Worm (Caenorhabditis elegans): ENCODE measurements around the gene slc-25A18.1.

ce11 chrX:14993744-14994143, 10.0 kb downstream of the slc-25A18.1 start:
- TF ChIP-seq nhr-237 (tag; optimal IDR thresholded peaks at IDR 0.05) (no peak), zag-1 (tag; optimal IDR thresholded peaks at IDR 0.05) (no peak), mdl-1 (tag; optimal IDR thresholded peaks at IDR 0.05) (no peak), pha-4 (tag; optimal IDR thresholded peaks at IDR 0.05) (no peak), lin-39 (tag; optimal IDR thresholded peaks at IDR 0.05) (no peak), nhr-28 (tag; optimal IDR thresholded peaks at IDR 0.05) (no peak), eor-1 (tag; optimal IDR thresholded peaks at IDR 0.05) (no peak), nhr-11 (tag; optimal IDR thresholded peaks at IDR 0.05) (no peak), snpc-4 (tag; optimal IDR thresholded peaks at IDR 0.05) (no peak), egl-27 (tag; optimal IDR thresholded peaks at IDR 0.05) (no peak), fos-1 (tag; optimal IDR thresholded peaks at IDR 0.05) (no peak), ztf-11 (tag; optimal IDR thresholded peaks at IDR 0.05) (no peak), daf-12 (tag; optimal IDR thresholded peaks at IDR 0.05) (no peak), tbx-2 (tag; optimal IDR thresholded peaks at IDR 0.05) (no peak)

All from whole organism, L3 larva.